Worm (Caenorhabditis elegans): ENCODE results near the gene irld-44.

The irld-44 gene

DNA sequence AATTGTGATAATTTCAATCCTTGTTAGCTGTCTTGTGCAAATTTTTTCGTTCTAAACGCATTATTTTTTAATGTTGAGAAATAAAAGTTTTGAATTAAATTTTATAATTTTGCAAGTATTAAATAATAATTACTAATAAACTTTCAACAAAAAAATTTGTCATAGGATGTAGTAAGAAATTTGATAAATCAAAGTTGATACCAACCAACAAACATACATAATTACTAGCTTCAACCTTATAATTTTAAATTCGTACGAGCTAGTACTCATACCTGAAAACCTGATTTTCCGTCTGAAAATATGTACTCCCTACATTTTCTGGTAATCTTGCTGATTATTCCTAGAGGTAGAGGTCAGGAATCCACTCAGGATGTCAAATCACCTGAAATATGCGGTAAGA lies at the start of gene irld-44:
Gene irld-44, plus strand, starts transcription at position 301 of the 400 bp plus-strand sequence.
- TF ChIP-seq mbf-1 (tag; optimal IDR thresholded peaks at IDR 0.05) (no peak), gmeb-1 (tag; optimal IDR thresholded peaks at IDR 0.05) (no peak), unc-55 (GFP tag; optimal IDR thresholded peaks at IDR 0.05) (no peak), lin-13 (GFP tag; optimal IDR thresholded peaks at IDR 0.05) (no peak), ama-1 (optimal IDR thresholded peaks at IDR 0.05) (no peak), ZK546.5 (tag; optimal IDR thresholded peaks at IDR 0.05) (no peak), nhr-25 (tag; optimal IDR thresholded peaks at IDR 0.05) (no peak), lin-39 (tag; optimal IDR thresholded peaks at IDR 0.05) (no peak), nhr-6 (tag; optimal IDR thresholded peaks at IDR 0.05) (no peak), nhr-77 (tag; optimal IDR thresholded peaks at IDR 0.05) (no peak), mab-5 (tag; optimal IDR thresholded peaks at IDR 0.05) (no peak)

DNA sequence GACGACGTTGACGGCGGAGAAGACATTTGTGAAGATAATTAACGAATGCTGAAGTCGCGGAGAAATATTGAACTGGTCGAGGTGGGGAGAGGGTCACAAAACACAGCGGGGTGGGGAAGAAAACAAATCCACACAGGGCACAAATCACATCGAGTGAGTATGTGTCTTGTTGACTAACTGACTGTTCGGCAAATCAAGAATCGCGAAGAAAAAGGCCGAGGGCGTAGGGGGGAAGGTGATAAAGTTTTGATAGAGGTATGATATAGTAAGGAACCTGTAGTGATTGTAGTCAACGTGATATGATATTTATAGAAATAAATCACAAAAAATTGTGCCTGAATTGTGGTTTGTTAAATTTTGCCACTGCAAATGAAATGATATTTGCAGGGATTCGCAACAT lies 43.4 kb upstream of the irld-44 start, which contains the start of gene nhr-178:
Gene nhr-178, minus strand, starts transcription at position 164 of the 400 bp plus-strand sequence.
- TF ChIP-seq nhr-25 (tag; optimal IDR thresholded peaks at IDR 0.05), result peak; percentile 64
- no peak for TF ChIP-seq lin-39 (tag; optimal IDR thresholded peaks at IDR 0.05)
- peak; percentile 48 for TF ChIP-seq Y55F3AM.14 (GFP tag; optimal IDR thresholded peaks at IDR 0.05)
- TF ChIP-seq nhr-12 (tag; optimal IDR thresholded peaks at IDR 0.05), result no peak
- no peak for TF ChIP-seq ceh-16 (tag; optimal IDR thresholded peaks at IDR 0.05)
- no peak for TF ChIP-seq R02D3.7 (tag; optimal IDR thresholded peaks at IDR 0.05)
- TF ChIP-seq egl-27 (tag; optimal IDR thresholded peaks at IDR 0.05), result no peak
- TF ChIP-seq skn-1 (tag; optimal IDR thresholded peaks at IDR 0.05), result no peak
- TF ChIP-seq nhr-6 (tag; optimal IDR thresholded peaks at IDR 0.05), result no peak
- TF ChIP-seq nhr-21 (tag; optimal IDR thresholded peaks at IDR 0.05), result no peak
- TF ChIP-seq unc-62 (GFP tag; optimal IDR thresholded peaks at IDR 0.05), result no peak
- no peak for TF ChIP-seq unc-55 (GFP tag; optimal IDR thresholded peaks at IDR 0.05)
- TF ChIP-seq alr-1 (tag; optimal IDR thresholded peaks at IDR 0.05), result no peak
- no peak for TF ChIP-seq ztf-1 (GFP tag; conservative IDR thresholded peaks at IDR 0.05)
- TF ChIP-seq gmeb-1 (tag; optimal IDR thresholded peaks at IDR 0.05), result no peak
- TF ChIP-seq F13H6.1 (tag; optimal IDR thresholded peaks at IDR 0.05), result peak; percentile 85
- no peak for TF ChIP-seq ama-1 (optimal IDR thresholded peaks at IDR 0.05)
- TF ChIP-seq fos-1 (tag; optimal IDR thresholded peaks at IDR 0.05), result peak; percentile 92
- TF ChIP-seq crh-2 (tag; optimal IDR thresholded peaks at IDR 0.05), result peak; percentile 25
- TF ChIP-seq nhr-77 (tag; optimal IDR thresholded peaks at IDR 0.05), result no peak
- peak; percentile 76 for TF ChIP-seq sma-9 (GFP tag; optimal IDR thresholded peaks at IDR 0.05)
- no peak for TF ChIP-seq sma-9 (tag; optimal IDR thresholded peaks at IDR 0.05)
- no peak for TF ChIP-seq dmd-4 (tag; optimal IDR thresholded peaks at IDR 0.05)
- no peak for TF ChIP-seq zag-1 (tag; optimal IDR thresholded peaks at IDR 0.05)
- TF ChIP-seq nhr-129 (tag; optimal IDR thresholded peaks at IDR 0.05), result peak; percentile 12
- TF ChIP-seq aly-2 (tag; optimal IDR thresholded peaks at IDR 0.05), result no peak
- no peak for TF ChIP-seq ceh-82 (tag; optimal IDR thresholded peaks at IDR 0.05)
- TF ChIP-seq nhr-23 (tag; optimal IDR thresholded peaks at IDR 0.05), result no peak
- peak; percentile 18 for TF ChIP-seq blmp-1 (tag; optimal IDR thresholded peaks at IDR 0.05; ENCODE audit: insufficient read depth)
- TF ChIP-seq lin-11 (tag; optimal IDR thresholded peaks at IDR 0.05), result no peak
- TF ChIP-seq sma-3 (GFP tag; optimal IDR thresholded peaks at IDR 0.05), result peak; percentile 77
- TF ChIP-seq nhr-10 (tag; optimal IDR thresholded peaks at IDR 0.05), result no peak
- no peak for TF ChIP-seq ztf-4 (tag; optimal IDR thresholded peaks at IDR 0.05)
- TF ChIP-seq snpc-4 (tag; optimal IDR thresholded peaks at IDR 0.05), result no peak

DNA sequence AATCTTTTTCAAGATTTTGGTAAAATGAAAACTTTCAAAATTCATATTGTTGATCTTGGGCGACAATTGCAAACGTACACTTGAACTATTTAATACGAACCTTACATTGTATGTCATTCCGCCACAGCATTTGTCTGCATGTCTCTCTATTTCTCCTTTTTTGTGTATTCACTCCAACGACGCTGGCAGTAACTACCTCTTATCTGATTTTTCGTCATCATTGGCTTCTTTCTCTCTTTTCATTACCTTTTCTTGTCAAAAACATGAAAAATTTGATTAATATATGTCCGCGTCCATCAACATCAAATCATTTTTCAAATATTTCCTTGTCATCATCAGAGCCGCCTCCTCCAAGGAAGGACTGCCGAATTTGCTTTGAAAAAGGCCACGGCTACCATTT lies 41.0 kb upstream of the irld-44 start, which contains the start of gene nhr-177:
Gene nhr-177, plus strand, starts transcription at position 167 of the 400 bp plus-strand sequence.
- TF ChIP-seq fos-1 (tag; optimal IDR thresholded peaks at IDR 0.05) (peak; percentile 85), skn-1 (tag; optimal IDR thresholded peaks at IDR 0.05) (peak; percentile 32), unc-39 (tag; optimal IDR thresholded peaks at IDR 0.05) (no peak), nhr-77 (tag; optimal IDR thresholded peaks at IDR 0.05) (no peak), unc-55 (GFP tag; optimal IDR thresholded peaks at IDR 0.05) (no peak), ceh-16 (tag; optimal IDR thresholded peaks at IDR 0.05) (peak; percentile 37), unc-62 (GFP tag; optimal IDR thresholded peaks at IDR 0.05) (no peak), blmp-1 (tag; optimal IDR thresholded peaks at IDR 0.05; ENCODE audit: insufficient read depth) (no peak), sma-9 (GFP tag; optimal IDR thresholded peaks at IDR 0.05) (peak; percentile 10), sma-9 (tag; optimal IDR thresholded peaks at IDR 0.05) (no peak), nhr-129 (tag; optimal IDR thresholded peaks at IDR 0.05) (no peak), elt-1 (tag; optimal IDR thresholded peaks at IDR 0.05) (no peak), crh-2 (tag; optimal IDR thresholded peaks at IDR 0.05) (peak; percentile 46), snpc-4 (tag; optimal IDR thresholded peaks at IDR 0.05) (no peak), nhr-12 (tag; optimal IDR thresholded peaks at IDR 0.05) (no peak)
